Worm (Caenorhabditis elegans) whole organism, L4 larva: Measurements from ENCODE around the gene F15B9.11.

Source experiments
- D1046.2 ChIP-seq: fragments of 200-800 bp; sonication (Bioruptor generic); IDR thresholded peaks from 2 replicates; pipeline ENCODE4 v1.3.6; 2022; ENCODE audit warnings: missing genetic modification characterization, missing compliant biosample characterization
- F10B5.3 ChIP-seq: sonication (generic microtip); optimal IDR thresholded peaks from 2 replicates; lab custom pipeline; 2016; ENCODE audit warnings: mild to moderate bottlenecking, missing genetic modification characterization, missing compliant biosample characterization
- F26F4.8 ChIP-seq: fragments of 200-800 bp; sonication (Bioruptor generic); conservative IDR thresholded peaks from 2 replicates; pipeline ENCODE4 v1.3.6; 2022; ENCODE audit warnings: missing genetic modification characterization, missing compliant biosample characterization
- F44E2.7 ChIP-seq: fragments of 200-800 bp; sonication (Bioruptor generic); IDR thresholded peaks from 2 replicates; pipeline ENCODE4 v2.1.2; 2022; ENCODE audit warnings: missing genetic modification characterization, missing compliant biosample characterization
- R02D3.7 ChIP-seq: fragments of 150-350 bp; sonication (generic microtip); optimal IDR thresholded peaks from 3 replicates; lab custom pipeline; 2014; ENCODE audit warnings: missing biosample characterization, missing genetic modification characterization
- T20F7.1 ChIP-seq: fragments of 200-800 bp; sonication (Bioruptor generic); optimal IDR thresholded peaks from 2 replicates; lab custom pipeline; 2018; ENCODE audit warnings: mild to moderate bottlenecking, missing genetic modification characterization, missing compliant biosample characterization
- T26A8.4 ChIP-seq: fragments of 200-800 bp; sonication (Bioruptor generic); IDR thresholded peaks from 2 replicates; pipeline ENCODE4 v1.3.6; 2022; ENCODE audit warnings: missing genetic modification characterization, missing compliant biosample characterization
- Y105C5A.15 ChIP-seq: fragments of 200-800 bp; sonication (Bioruptor generic); IDR thresholded peaks from 2 replicates; pipeline ENCODE4 v1.3.6; 2022; ENCODE audit warnings: missing genetic modification characterization, missing compliant biosample characterization
- Y5F2A.4 ChIP-seq: fragments of 200-800 bp; sonication (Bioruptor generic); optimal IDR thresholded peaks from 2 replicates; lab custom pipeline; 2018; ENCODE audit warnings: mild to moderate bottlenecking, missing genetic modification characterization, missing compliant biosample characterization
- ZK337.2 ChIP-seq: fragments of 200-800 bp; sonication (Bioruptor generic); IDR thresholded peaks from 2 replicates; pipeline ENCODE4 v1.3.6; 2022; ENCODE audit warnings: missing genetic modification reagents, missing genetic modification characterization, missing compliant biosample characterization
- ZK546.5 ChIP-seq, 2 experiments: sonication (generic microtip); optimal IDR thresholded peaks; 2 replicates each; lab custom pipeline; 2017; ENCODE audit warnings: missing biosample characterization in 2 of 2, missing genetic modification characterization in 2 of 2
- ama-1 ChIP-seq: fragments of 150-350 bp; optimal IDR thresholded peaks from 2 replicates; lab custom pipeline; 2014; ENCODE audit warnings: inconsistent platforms, mixed read lengths
- arid-1 ChIP-seq: fragments of 200-800 bp; sonication (Bioruptor generic); conservative IDR thresholded peaks from 2 replicates; pipeline ENCODE4 v1.3.6; 2022; ENCODE audit warnings: missing genetic modification reagents, missing genetic modification characterization, missing compliant biosample characterization
- ceh-20 ChIP-seq: fragments of 200-800 bp; sonication (Bioruptor generic); IDR thresholded peaks from 2 replicates; pipeline ENCODE4 v1.3.6; 2022; ENCODE audit warnings: missing genetic modification reagents, missing genetic modification characterization, missing compliant biosample characterization
- ceh-82 ChIP-seq: sonication (generic microtip); optimal IDR thresholded peaks from 2 replicates; lab custom pipeline; 2017; ENCODE audit warnings: missing biosample characterization, missing genetic modification characterization
- ces-1 ChIP-seq: fragments of 150-350 bp; sonication (generic microtip); optimal IDR thresholded peaks from 4 replicates; lab custom pipeline; 2014; ENCODE audit warnings: missing biosample characterization, missing genetic modification reagents, missing genetic modification characterization
- cey-2 ChIP-seq: sonication (generic microtip); optimal IDR thresholded peaks from 3 replicates; lab custom pipeline; 2017; ENCODE audit warnings: missing genetic modification characterization, mild to moderate bottlenecking, missing compliant biosample characterization, antibody characterized with exemption, borderline replicate concordance; ENCODE audit not compliant: insufficient read depth
- daf-12 ChIP-seq: fragments of 150-350 bp; optimal IDR thresholded peaks from 2 replicates; lab custom pipeline; 2014; ENCODE audit warnings: missing biosample characterization, missing genetic modification reagents, missing genetic modification characterization
- dmd-6 ChIP-seq: fragments of 200-800 bp; sonication (Bioruptor generic); IDR thresholded peaks from 2 replicates; pipeline ENCODE4 v1.3.6; 2022; ENCODE audit warnings: missing genetic modification reagents, missing genetic modification characterization, missing compliant biosample characterization
- dpl-1 ChIP-seq: fragments of 150-350 bp; optimal IDR thresholded peaks from 2 replicates; lab custom pipeline; 2014; ENCODE audit warnings: missing biosample characterization, missing genetic modification reagents, missing genetic modification characterization
- dve-1 ChIP-seq: sonication (generic microtip); optimal IDR thresholded peaks from 2 replicates; lab custom pipeline; 2017; ENCODE audit warnings: antibody characterized with exemption, mild to moderate bottlenecking, missing genetic modification characterization, missing compliant biosample characterization; ENCODE audit not compliant: insufficient read depth
- egl-27 ChIP-seq: sonication (generic microtip); optimal IDR thresholded peaks from 3 replicates; lab custom pipeline; 2017; ENCODE audit warnings: missing biosample characterization, missing genetic modification reagents, missing genetic modification characterization
- egl-43 ChIP-seq: fragments of 200-800 bp; sonication (Bioruptor generic); IDR thresholded peaks from 2 replicates; pipeline ENCODE4 v1.3.6; 2022; ENCODE audit warnings: missing genetic modification reagents, missing genetic modification characterization, missing compliant biosample characterization
- fkh-10 ChIP-seq: fragments of 150-350 bp; optimal IDR thresholded peaks from 2 replicates; lab custom pipeline; 2014; ENCODE audit warnings: missing biosample characterization, missing genetic modification reagents, missing genetic modification characterization
- fos-1 ChIP-seq: fragments of 150-350 bp; optimal IDR thresholded peaks from 2 replicates; lab custom pipeline; 2014; ENCODE audit warnings: missing biosample characterization, missing genetic modification characterization
- gei-8 ChIP-seq: fragments of 200-800 bp; sonication (Bioruptor generic); optimal IDR thresholded peaks from 2 replicates; lab custom pipeline; 2018; ENCODE audit warnings: mild to moderate bottlenecking, missing genetic modification characterization, missing compliant biosample characterization
- lim-7 ChIP-seq: fragments of 200-800 bp; sonication (Bioruptor generic); IDR thresholded peaks from 2 replicates; pipeline ENCODE4 v1.3.6; 2022; ENCODE audit warnings: missing genetic modification characterization, missing compliant biosample characterization
- lin-1 ChIP-seq: fragments of 200-800 bp; sonication (Bioruptor generic); IDR thresholded peaks from 2 replicates; pipeline ENCODE4 v1.3.6; 2022; ENCODE audit warnings: missing genetic modification reagents, missing genetic modification characterization, missing compliant biosample characterization
- lin-15B ChIP-seq: fragments of 150-350 bp; sonication (generic microtip); optimal IDR thresholded peaks from 3 replicates; lab custom pipeline; 2014; ENCODE audit warnings: missing biosample characterization, missing genetic modification characterization
- lin-38 ChIP-seq: fragments of 200-800 bp; sonication (Bioruptor generic); IDR thresholded peaks from 2 replicates; pipeline ENCODE4 v1.3.6; 2022; ENCODE audit warnings: missing genetic modification reagents, missing genetic modification characterization, missing compliant biosample characterization
- lsy-2 ChIP-seq, 2 experiments: fragments of 150-350 bp in 1 of 2; sonication (generic microtip) in 1 of 2; optimal IDR thresholded peaks; 2 replicates each; lab custom pipeline; 2014 to 2017; ENCODE audit warnings: missing biosample characterization in 2 of 2, missing genetic modification characterization in 2 of 2
- madf-5 ChIP-seq, 2 experiments: fragments of 200-800 bp; sonication (Bioruptor generic); IDR thresholded peaks; 2 replicates each; pipeline ENCODE4 v1.3.6; 2022; ENCODE audit warnings: missing compliant biosample characterization in 2 of 2, missing genetic modification characterization in 2 of 2
- mdl-1 ChIP-seq, 2 experiments: fragments of 150-350 bp in 1 of 2; sonication (generic microtip) in 1 of 2; optimal IDR thresholded peaks; 2 replicates each; lab custom pipeline; 2014 to 2017; ENCODE audit warnings: missing biosample characterization in 2 of 2, missing genetic modification characterization in 2 of 2
- mes-2 ChIP-seq: sonication (generic microtip); optimal IDR thresholded peaks from 2 replicates; lab custom pipeline; 2016; ENCODE audit warnings: missing genotype, mild to moderate bottlenecking, missing genetic modification characterization, missing compliant biosample characterization; ENCODE audit not compliant: poor library complexity, severe bottlenecking
- mxl-3 ChIP-seq: fragments of 200-800 bp; sonication (Bioruptor generic); optimal IDR thresholded peaks from 2 replicates; lab custom pipeline; 2018; ENCODE audit warnings: mild to moderate bottlenecking, missing genetic modification characterization, missing compliant biosample characterization
- nhr-102 ChIP-seq: sonication (generic microtip); optimal IDR thresholded peaks from 2 replicates; lab custom pipeline; 2016; ENCODE audit warnings: mild to moderate bottlenecking, missing genetic modification characterization, moderate library complexity, missing compliant biosample characterization
- nhr-25 ChIP-seq: sonication (generic microtip); optimal IDR thresholded peaks from 2 replicates; lab custom pipeline; 2017; ENCODE audit warnings: missing genetic modification characterization, mild to moderate bottlenecking, missing compliant biosample characterization, antibody characterized with exemption, moderate library complexity, borderline replicate concordance; ENCODE audit not compliant: insufficient read depth
- nhr-6 ChIP-seq: fragments of 150-350 bp; optimal IDR thresholded peaks from 2 replicates; lab custom pipeline; 2014; ENCODE audit warnings: missing biosample characterization, missing genetic modification characterization
- nhr-77 ChIP-seq: fragments of 150-350 bp; optimal IDR thresholded peaks from 2 replicates; lab custom pipeline; 2014; ENCODE audit warnings: missing biosample characterization, missing genetic modification characterization
- pha-4 ChIP-seq, 2 experiments: fragments of 150-350 bp in 1 of 2; fragments of 200-800 bp in 1 of 2; sonication (Bioruptor generic) in 1 of 2; IDR thresholded peaks in 1 of 2; optimal IDR thresholded peaks in 1 of 2; 2 replicates each; pipeline versions ENCODE4 v1.3.6 to Lab custom; 2014 to 2022; ENCODE audit warnings: missing genetic modification characterization in 2 of 2, missing genetic modification reagents in 2 of 2, missing biosample characterization in 1 of 2, missing compliant biosample characterization in 1 of 2
- php-3 ChIP-seq: fragments of 200-800 bp; sonication (Bioruptor generic); IDR thresholded peaks from 2 replicates; pipeline ENCODE4 v1.3.6; 2022; ENCODE audit warnings: missing genetic modification reagents, missing genetic modification characterization, missing compliant biosample characterization
- pqm-1 ChIP-seq: sonication (generic microtip); optimal IDR thresholded peaks from 2 replicates; lab custom pipeline; 2017; ENCODE audit warnings: missing biosample characterization, missing genetic modification characterization
- sdz-12 ChIP-seq: fragments of 200-800 bp; sonication (Bioruptor generic); optimal IDR thresholded peaks from 2 replicates; lab custom pipeline; 2018; ENCODE audit warnings: mild to moderate bottlenecking, missing genetic modification characterization, missing compliant biosample characterization
- skn-1 ChIP-seq: fragments of 150-350 bp; optimal IDR thresholded peaks from 2 replicates; lab custom pipeline; 2014; ENCODE audit warnings: missing biosample characterization, missing genetic modification characterization
- unc-130 ChIP-seq: sonication (generic microtip); optimal IDR thresholded peaks from 2 replicates; lab custom pipeline; 2016; ENCODE audit warnings: missing genetic modification reagents, missing genetic modification characterization, missing compliant biosample characterization
- unc-39 ChIP-seq: sonication (generic microtip); optimal IDR thresholded peaks from 2 replicates; lab custom pipeline; 2017; ENCODE audit warnings: missing biosample characterization, missing genetic modification characterization
- unc-62 ChIP-seq, 3 experiments: fragments of 150-350 bp in 1 of 3; sonication (generic microtip); optimal IDR thresholded peaks in 2 of 3; peaks in 1 of 3; 1 replicate in 1 of 3; 2 replicates in 2 of 3; lab custom pipeline; 2014 to 2017; ENCODE audit warnings: missing biosample characterization in 3 of 3, missing genetic modification characterization in 3 of 3, missing genetic modification reagents in 3 of 3, missing genotype in 1 of 3
- vab-7 ChIP-seq: fragments of 200-800 bp; sonication (Bioruptor generic); IDR thresholded peaks from 2 replicates; pipeline ENCODE4 v1.3.6; 2022; ENCODE audit warnings: missing genetic modification reagents, missing genetic modification characterization, missing compliant biosample characterization
- zfp-3 ChIP-seq: fragments of 200-800 bp; sonication (Bioruptor generic); conservative IDR thresholded peaks from 2 replicates; pipeline ENCODE4 v1.3.6; 2022; ENCODE audit warnings: missing genetic modification reagents, missing genetic modification characterization, missing compliant biosample characterization
- zip-2 ChIP-seq: fragments of 150-350 bp; optimal IDR thresholded peaks from 2 replicates; lab custom pipeline; 2014; ENCODE audit warnings: missing biosample characterization, missing genetic modification characterization
- ztf-7 ChIP-seq: fragments of 150-350 bp; optimal IDR thresholded peaks from 2 replicates; lab custom pipeline; 2014; ENCODE audit warnings: missing biosample characterization, missing genetic modification characterization

F15B9.11 gene

ce11 chrV:13011904-13012303 lies 19.2 kb upstream of the F15B9.11 start (continued):
- TF ChIP-seq php-3 (GFP tag; lab: Robert Waterston, UW): peak; percentile 66; the same call in 1 of the 2 replicates
- TF ChIP-seq ces-1: no peak
- TF ChIP-seq F26F4.8 (GFP tag; lab: Robert Waterston, UW): no peak
- no peak for TF ChIP-seq arid-1 (GFP tag; lab: Robert Waterston, UW)
- no peak for TF ChIP-seq Y105C5A.15
- TF ChIP-seq nhr-102 (tag; lab: Kevin White, UChicago): peak; percentile 80
- TF ChIP-seq zfp-3: no peak
- TF ChIP-seq F10B5.3 (tag; lab: Kevin White, UChicago): no peak
- no peak for TF ChIP-seq cey-2 (tag; lab: Kevin White, UChicago)
- TF ChIP-seq ztf-7: no peak
- TF ChIP-seq unc-62 (GFP tag; optimal IDR thresholded peaks at IDR 0.05 in 1 of 2; lab: Kevin White, UChicago): peak in 1 of 2 experiments; percentile 83
- no peak for TF ChIP-seq unc-62 (tag; optimal IDR thresholded peaks at IDR 0.05; lab: Kevin White, UChicago)
- TF ChIP-seq lsy-2 (tag; optimal IDR thresholded peaks at IDR 0.05; lab: Kevin White, UChicago): peak in 1 of 2 experiments; percentile 15
- no peak for TF ChIP-seq ceh-20
- TF ChIP-seq lin-1: no peak
- TF ChIP-seq skn-1: no peak
- TF ChIP-seq dmd-6 (GFP tag; lab: Robert Waterston, UW): peak; percentile 92
- TF ChIP-seq mes-2 (tag; lab: Kevin White, UChicago): peak; percentile 2
- no peak for TF ChIP-seq fos-1 (tag; lab: Kevin White, UChicago)
- peak; percentile 88 for TF ChIP-seq dve-1
- TF ChIP-seq T20F7.1: peak; percentile 52
- TF ChIP-seq ama-1 (lab: Kevin White, UChicago): no peak
- no peak for TF ChIP-seq pha-4 (GFP tag; IDR thresholded peaks at IDR 0.05; lab: Robert Waterston, UW)
- no peak for TF ChIP-seq pha-4 (tag; optimal IDR thresholded peaks at IDR 0.05; lab: Kevin White, UChicago)
- TF ChIP-seq daf-12 (tag; lab: Kevin White, UChicago): no peak
- TF ChIP-seq F44E2.7 (GFP tag; lab: Robert Waterston, UW): no peak
- no peak for TF ChIP-seq madf-5 (GFP tag; IDR thresholded peaks at IDR 0.05; lab: Robert Waterston, UW)
- TF ChIP-seq lin-38 (GFP tag; lab: Robert Waterston, UW): no peak
- TF ChIP-seq egl-27 (tag; lab: Kevin White, UChicago): no peak
- no peak for TF ChIP-seq sdz-12 (GFP tag; lab: Kevin White, UChicago)
- no peak for TF ChIP-seq zip-2 (tag; lab: Kevin White, UChicago)
- no peak for TF ChIP-seq dpl-1 (GFP tag; lab: Kevin White, UChicago)
- no peak for TF ChIP-seq fkh-10
- no peak for TF ChIP-seq T26A8.4
- no peak for TF ChIP-seq vab-7 (GFP tag; lab: Robert Waterston, UW)
- no peak for TF ChIP-seq mdl-1 (tag; optimal IDR thresholded peaks at IDR 0.05; lab: Kevin White, UChicago)
- TF ChIP-seq gei-8 (GFP tag; lab: Kevin White, UChicago): no peak
- no peak for TF ChIP-seq unc-130
- no peak for TF ChIP-seq D1046.2
- no peak for TF ChIP-seq ZK337.2
- no peak for TF ChIP-seq ceh-82 (tag; lab: Kevin White, UChicago)
- no peak for TF ChIP-seq mxl-3 (GFP tag; lab: Kevin White, UChicago)
- peak; percentile 5 for TF ChIP-seq pqm-1 (tag; lab: Kevin White, UChicago)
- no peak for TF ChIP-seq R02D3.7 (tag; lab: Kevin White, UChicago)
- no peak for TF ChIP-seq ZK546.5 (tag; optimal IDR thresholded peaks at IDR 0.05; lab: Kevin White, UChicago)
- TF ChIP-seq nhr-77 (tag; lab: Kevin White, UChicago): no peak
- TF ChIP-seq lin-15B (tag; lab: Kevin White, UChicago): no peak
- no peak for TF ChIP-seq unc-39
- no peak for TF ChIP-seq nhr-25 (tag; lab: Kevin White, UChicago)
- no peak for TF ChIP-seq nhr-6 (tag; lab: Kevin White, UChicago)
- no peak for TF ChIP-seq lim-7 (GFP tag; lab: Robert Waterston, UW)
- TF ChIP-seq egl-43 (GFP tag; lab: Robert Waterston, UW): no peak
- TF ChIP-seq Y5F2A.4 (GFP tag; lab: Kevin White, UChicago): no peak
